Worm (Caenorhabditis elegans) whole organism, L2 larva: ENCODE data around the gene K10D6.3.

ENCODE experiments used
- R02D3.7 ChIP-seq: fragments of 150-350 bp; optimal IDR thresholded peaks from 2 replicates; lab custom pipeline; 2014; ENCODE audit warnings: missing biosample characterization, missing genetic modification characterization
- alr-1 ChIP-seq: fragments of 150-350 bp; optimal IDR thresholded peaks from 2 replicates; lab custom pipeline; 2014; ENCODE audit warnings: missing biosample characterization, missing genetic modification characterization
- aly-2 ChIP-seq: fragments of 150-350 bp; optimal IDR thresholded peaks from 2 replicates; lab custom pipeline; 2014; ENCODE audit warnings: missing biosample characterization, missing genetic modification characterization
- ama-1 ChIP-seq: fragments of 150-350 bp; optimal IDR thresholded peaks from 2 replicates; lab custom pipeline; 2018; ENCODE audit warnings: inconsistent platforms
- ceh-82 ChIP-seq: fragments of 150-350 bp; optimal IDR thresholded peaks from 2 replicates; lab custom pipeline; 2014; ENCODE audit warnings: missing biosample characterization, missing genetic modification characterization
- crh-2 ChIP-seq: sonication (generic microtip); optimal IDR thresholded peaks from 2 replicates; lab custom pipeline; 2017; ENCODE audit warnings: missing biosample characterization, missing genetic modification characterization
- dmd-4 ChIP-seq: sonication (generic microtip); optimal IDR thresholded peaks from 2 replicates; lab custom pipeline; 2017; ENCODE audit warnings: missing biosample characterization, missing genetic modification characterization
- elt-1 ChIP-seq: fragments of 150-350 bp; optimal IDR thresholded peaks from 2 replicates; lab custom pipeline; 2014; ENCODE audit warnings: missing biosample characterization, missing genetic modification characterization
- elt-3 ChIP-seq: sonication (generic microtip); optimal IDR thresholded peaks from 2 replicates; lab custom pipeline; 2017; ENCODE audit warnings: missing biosample characterization, missing genetic modification characterization
- fos-1 ChIP-seq: fragments of 150-350 bp; optimal IDR thresholded peaks from 2 replicates; lab custom pipeline; 2014; ENCODE audit warnings: missing biosample characterization, missing genetic modification characterization
- gmeb-1 ChIP-seq: fragments of 150-350 bp; optimal IDR thresholded peaks from 2 replicates; lab custom pipeline; 2014; ENCODE audit warnings: missing biosample characterization, missing genetic modification characterization
- lin-11 ChIP-seq: fragments of 150-350 bp; sonication (generic microtip); optimal IDR thresholded peaks from 2 replicates; lab custom pipeline; 2014; ENCODE audit warnings: missing biosample characterization, missing genetic modification characterization, inconsistent platforms, mixed read lengths
- lin-13 ChIP-seq: fragments of 150-350 bp; optimal IDR thresholded peaks from 2 replicates; lab custom pipeline; 2014; ENCODE audit warnings: missing biosample characterization, missing genetic modification reagents, missing genetic modification characterization
- lin-39 ChIP-seq: fragments of 150-350 bp; optimal IDR thresholded peaks from 2 replicates; lab custom pipeline; 2014; ENCODE audit warnings: missing biosample characterization, missing genetic modification reagents, missing genetic modification characterization
- lsy-2 ChIP-seq, 2 experiments: fragments of 150-350 bp in 1 of 2; sonication (generic microtip) in 1 of 2; optimal IDR thresholded peaks; 2 replicates each; lab custom pipeline; 2014 to 2017; ENCODE audit warnings: missing biosample characterization in 2 of 2, missing genetic modification characterization in 2 of 2
- mab-5 ChIP-seq: fragments of 150-350 bp; optimal IDR thresholded peaks from 2 replicates; lab custom pipeline; 2014; ENCODE audit warnings: missing biosample characterization, missing genetic modification characterization
- mbf-1 ChIP-seq: sonication (generic microtip); optimal IDR thresholded peaks from 2 replicates; lab custom pipeline; 2017; ENCODE audit warnings: missing biosample characterization, missing genetic modification characterization
- mdl-1 ChIP-seq, 2 experiments: fragments of 150-350 bp in 1 of 2; sonication (generic microtip) in 1 of 2; optimal IDR thresholded peaks; 2 replicates each; lab custom pipeline; 2017; ENCODE audit warnings: missing biosample characterization in 2 of 2, missing genetic modification characterization in 2 of 2
- nhr-12 ChIP-seq: fragments of 150-350 bp; optimal IDR thresholded peaks from 2 replicates; lab custom pipeline; 2014; ENCODE audit warnings: missing biosample characterization, missing genetic modification characterization
- nhr-129 ChIP-seq: fragments of 150-350 bp; optimal IDR thresholded peaks from 2 replicates; lab custom pipeline; 2014; ENCODE audit warnings: missing biosample characterization, missing genetic modification characterization
- nhr-21 ChIP-seq: fragments of 150-350 bp; optimal IDR thresholded peaks from 2 replicates; lab custom pipeline; 2014; ENCODE audit warnings: missing biosample characterization, missing genetic modification characterization
- nhr-77 ChIP-seq: fragments of 150-350 bp; optimal IDR thresholded peaks from 2 replicates; lab custom pipeline; 2014; ENCODE audit warnings: missing biosample characterization, missing genetic modification characterization
- peb-1 ChIP-seq: fragments of 150-350 bp; optimal IDR thresholded peaks from 2 replicates; lab custom pipeline; 2014; ENCODE audit warnings: missing biosample characterization, missing genetic modification characterization
- skn-1 ChIP-seq: sonication (generic microtip); optimal IDR thresholded peaks from 2 replicates; lab custom pipeline; 2017; ENCODE audit warnings: missing biosample characterization, missing genetic modification characterization
- sma-3 ChIP-seq: sonication (generic microtip); optimal IDR thresholded peaks from 2 replicates; lab custom pipeline; 2016; ENCODE audit warnings: missing genetic modification reagents, missing genetic modification characterization, missing compliant biosample characterization
- sma-9 ChIP-seq, 2 experiments: fragments of 150-350 bp in 1 of 2; sonication (generic microtip) in 1 of 2; optimal IDR thresholded peaks; 2 replicates each; lab custom pipeline; 2014 to 2016; ENCODE audit warnings: missing genetic modification characterization in 2 of 2, mild to moderate bottlenecking in 1 of 2, missing biosample characterization in 1 of 2, missing compliant biosample characterization in 1 of 2, missing genetic modification reagents in 1 of 2, moderate library complexity in 1 of 2
- snpc-4 ChIP-seq: fragments of 150-350 bp; optimal IDR thresholded peaks from 2 replicates; lab custom pipeline; 2014; ENCODE audit warnings: missing biosample characterization, missing genetic modification characterization
- unc-55 ChIP-seq: fragments of 150-350 bp; sonication (generic microtip); optimal IDR thresholded peaks from 3 replicates; lab custom pipeline; 2014; ENCODE audit warnings: missing biosample characterization, missing genetic modification reagents, missing genetic modification characterization
- unc-62 ChIP-seq: fragments of 150-350 bp; optimal IDR thresholded peaks from 2 replicates; lab custom pipeline; 2014; ENCODE audit warnings: missing biosample characterization, missing genetic modification reagents, missing genetic modification characterization
- ztf-1 ChIP-seq: fragments of 200-800 bp; sonication (Bioruptor generic); conservative IDR thresholded peaks from 2 replicates; pipeline ENCODE4 v1.3.6; 2022; ENCODE audit warnings: missing genetic modification characterization, missing compliant biosample characterization
- ztf-11 ChIP-seq: sonication (generic microtip); optimal IDR thresholded peaks from 2 replicates; lab custom pipeline; 2017; ENCODE audit warnings: missing biosample characterization, missing genetic modification characterization

The K10D6.3 gene

ce11 chrV:11211323-11211722 lies 10.9 kb downstream of the K10D6.3 start:
- TF ChIP-seq peb-1 (no peak), ztf-11 (tag; lab: Kevin White, UChicago) (no peak), skn-1 (no peak), lin-39 (tag; lab: Kevin White, UChicago) (no peak), ztf-1 (GFP tag; lab: Robert Waterston, UW) (no peak), dmd-4 (no peak), gmeb-1 (tag; lab: Kevin White, UChicago) (no peak), unc-55 (no peak), fos-1 (tag; lab: Kevin White, UChicago) (no peak), elt-3 (tag; lab: Kevin White, UChicago) (no peak), sma-9 (GFP tag; optimal IDR thresholded peaks at IDR 0.05; lab: Kevin White, UChicago) (no peak), sma-9 (tag; optimal IDR thresholded peaks at IDR 0.05; lab: Kevin White, UChicago) (no peak), R02D3.7 (tag; lab: Kevin White, UChicago) (no peak)

- TF ChIP-seq crh-2 (tag; lab: Kevin White, UChicago) (no peak), lsy-2 (tag; optimal IDR thresholded peaks at IDR 0.05; lab: Kevin White, UChicago) (no peak), nhr-129 (tag; lab: Kevin White, UChicago) (no peak), lin-11 (tag; lab: Kevin White, UChicago) (no peak), ceh-82 (tag; lab: Kevin White, UChicago) (no peak), mbf-1 (no peak), lin-39 (tag; lab: Kevin White, UChicago) (no peak), fos-1 (tag; lab: Kevin White, UChicago) (no peak), mdl-1 (tag; optimal IDR thresholded peaks at IDR 0.05; lab: Kevin White, UChicago) (no peak), unc-62 (no peak), skn-1 (no peak), sma-3 (GFP tag; lab: Kevin White, UChicago) (no peak), R02D3.7 (tag; lab: Kevin White, UChicago) (no peak), ama-1 (lab: Kevin White, UChicago) (no peak), mab-5 (no peak), aly-2 (no peak)
- TF ChIP-seq, all 48 proteins: peak for 0
Observed at ce11 chrV:11214569-11214968, 14.2 kb downstream of the K10D6.3 start.

ce11 chrV:11216137-11216536 lies 15.7 kb downstream of the K10D6.3 start:
- TF ChIP-seq dmd-4 (no peak), mab-5 (no peak), skn-1 (no peak), alr-1 (no peak), sma-9 (GFP tag; optimal IDR thresholded peaks at IDR 0.05; lab: Kevin White, UChicago) (no peak), sma-9 (tag; optimal IDR thresholded peaks at IDR 0.05; lab: Kevin White, UChicago) (no peak), lin-39 (tag; lab: Kevin White, UChicago) (no peak), mdl-1 (tag; optimal IDR thresholded peaks at IDR 0.05; lab: Kevin White, UChicago) (no peak), ztf-1 (GFP tag; lab: Robert Waterston, UW) (no peak), nhr-77 (tag; lab: Kevin White, UChicago) (no peak), fos-1 (tag; lab: Kevin White, UChicago) (no peak)

ce11 chrV:11217394-11217793 lies 17.0 kb downstream of the K10D6.3 start, which contains the start of gene cyp-29A2:
Gene cyp-29A2 (plus strand): TSS chrV:11217583.
- TF ChIP-seq peb-1 (no peak), nhr-12 (no peak), sma-9 (GFP tag; optimal IDR thresholded peaks at IDR 0.05; lab: Kevin White, UChicago) (peak; percentile 24), sma-9 (tag; optimal IDR thresholded peaks at IDR 0.05; lab: Kevin White, UChicago) (no peak), crh-2 (tag; lab: Kevin White, UChicago) (peak; percentile 28), gmeb-1 (tag; lab: Kevin White, UChicago) (peak; percentile 23), nhr-21 (tag; lab: Kevin White, UChicago) (no peak), nhr-129 (tag; lab: Kevin White, UChicago) (peak; percentile 34)

DNA sequence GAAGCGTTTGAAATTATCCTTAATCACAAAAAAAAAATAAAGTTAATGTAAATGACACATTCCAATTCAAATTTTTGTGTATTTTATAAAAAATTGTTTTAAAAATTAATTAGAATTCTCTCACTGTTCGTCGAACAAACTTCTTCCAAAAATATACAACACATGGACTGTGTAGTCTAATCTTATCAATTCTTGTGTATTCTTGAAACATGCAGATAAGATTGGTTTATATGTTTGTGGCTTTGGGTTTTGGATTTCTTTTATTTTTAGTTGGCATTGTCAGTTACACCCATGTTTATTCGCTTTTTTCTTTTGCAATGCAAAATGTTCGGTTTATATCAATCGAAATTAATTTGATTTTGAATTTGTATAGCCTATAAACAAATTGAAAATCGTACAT lies 20.0 kb downstream of the K10D6.3 start:
- TF ChIP-seq lin-13: no peak
- TF ChIP-seq lin-39 (tag; lab: Kevin White, UChicago): no peak

- no peak for TF ChIP-seq snpc-4
- peak; percentile 87 for TF ChIP-seq elt-1
- TF ChIP-seq R02D3.7 (tag; lab: Kevin White, UChicago): no peak
Observed at ce11 chrV:11220936-11221335, 20.5 kb downstream of the K10D6.3 start, which contains the start of gene T19B10.2. Gene T19B10.2 (plus strand): TSS chrV:11221302.
